Worm (Caenorhabditis elegans): Measurements from ENCODE around the gene fbxb-116.

DNA sequence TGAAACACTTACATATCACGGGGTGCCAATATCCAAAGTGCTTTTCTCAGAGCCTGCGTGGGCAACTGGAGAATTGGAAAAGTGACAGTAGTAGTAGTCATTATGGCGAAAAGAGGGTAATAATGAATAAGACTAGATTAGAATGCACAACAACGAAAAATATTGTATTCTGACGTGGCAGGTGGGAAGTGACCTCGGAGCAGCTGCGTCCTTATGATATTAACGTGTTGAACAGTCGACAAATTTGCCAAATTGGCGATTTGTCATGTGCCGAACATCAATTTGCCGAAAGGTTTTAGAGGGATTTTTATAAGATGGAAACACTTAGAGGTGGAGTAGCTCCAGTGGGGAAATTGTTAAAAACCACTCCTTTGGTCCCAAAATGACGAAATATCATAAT, 17.4 kb downstream of the fbxb-116 start, which contains the start of gene str-81:
- TF ChIP-seq unc-62 (GFP tag; optimal IDR thresholded peaks at IDR 0.05) = no peak
- TF ChIP-seq sox-4 (tag; optimal IDR thresholded peaks at IDR 0.05) = no peak
- no peak for TF ChIP-seq mdl-1 (tag; optimal IDR thresholded peaks at IDR 0.05)
- TF ChIP-seq unc-130 (tag; optimal IDR thresholded peaks at IDR 0.05) = no peak
- no peak for TF ChIP-seq hpl-2 (GFP tag; optimal IDR thresholded peaks at IDR 0.05)
- TF ChIP-seq nhr-90 (tag; optimal IDR thresholded peaks at IDR 0.05; ENCODE audit: poor library complexity) = no peak
- no peak for TF ChIP-seq nhr-237 (tag; optimal IDR thresholded peaks at IDR 0.05)
